Fruit fly (Drosophila melanogaster): Measurements from ENCODE around the gene fkh.

DNA sequence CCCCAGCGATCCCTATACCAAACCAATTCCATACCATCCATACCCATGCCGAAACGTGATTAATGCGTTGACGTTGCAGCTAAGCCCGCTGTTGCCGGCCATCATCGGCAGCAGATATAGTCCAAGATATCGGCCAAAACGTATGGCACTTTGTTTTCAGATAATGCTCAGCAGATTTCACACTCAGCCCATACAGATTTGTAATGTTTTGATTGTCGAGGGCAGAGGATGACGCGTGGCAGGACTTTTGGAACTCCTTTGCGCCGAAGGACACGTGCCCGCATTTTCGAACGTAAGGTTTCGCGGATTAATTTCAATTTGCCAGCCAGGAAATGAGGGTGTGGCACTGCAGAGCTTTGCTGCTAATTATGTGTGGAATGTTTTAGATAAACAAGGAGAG lies 8.2 kb downstream of the fkh start:
- no peak for TF ChIP-seq salr (GFP tag; optimal IDR thresholded peaks at IDR 0.05)
- no peak for TF ChIP-seq topi (GFP tag; optimal IDR thresholded peaks at IDR 0.05)
